Worm (Caenorhabditis elegans): ENCODE results near the gene F52G3.8.

F52G3.8 gene

ce11 chrX:16952859-16953258, at the start of gene F52G3.8:
Gene F52G3.8 (minus strand): TSS chrX:16952959.
- TF ChIP-seq unc-62 (GFP tag; optimal IDR thresholded peaks at IDR 0.05) (no peak), daf-12 (tag; optimal IDR thresholded peaks at IDR 0.05) (no peak), aly-2 (tag; optimal IDR thresholded peaks at IDR 0.05) (no peak), nhr-67 (tag; optimal IDR thresholded peaks at IDR 0.05) (no peak), egl-27 (tag; optimal IDR thresholded peaks at IDR 0.05) (no peak), nhr-11 (tag; optimal IDR thresholded peaks at IDR 0.05) (no peak), mml-1 (tag; optimal IDR thresholded peaks at IDR 0.05) (no peak), lin-39 (tag; optimal IDR thresholded peaks at IDR 0.05) (no peak), fkh-10 (GFP tag; optimal IDR thresholded peaks at IDR 0.05) (no peak), nhr-76 (tag; optimal IDR thresholded peaks at IDR 0.05) (no peak), nhr-28 (tag; optimal IDR thresholded peaks at IDR 0.05) (no peak), nhr-77 (tag; optimal IDR thresholded peaks at IDR 0.05) (no peak), eor-1 (tag; optimal IDR thresholded peaks at IDR 0.05) (no peak), elt-2 (tag; optimal IDR thresholded peaks at IDR 0.05) (no peak), ceh-9 (tag; optimal IDR thresholded peaks at IDR 0.05) (no peak)

ce11 chrX:17002149-17002548, 49.4 kb upstream of the F52G3.8 start:
- TF ChIP-seq mml-1 (tag; optimal IDR thresholded peaks at IDR 0.05): no peak
- TF ChIP-seq tbx-2 (tag; optimal IDR thresholded peaks at IDR 0.05): no peak
- peak; percentile 1 for TF ChIP-seq lin-39 (tag; optimal IDR thresholded peaks at IDR 0.05)
- peak; percentile 51 for TF ChIP-seq nfya-1 (tag; optimal IDR thresholded peaks at IDR 0.05; ENCODE audit: insufficient read depth)
- peak; percentile 36 for TF ChIP-seq egl-5 (tag; optimal IDR thresholded peaks at IDR 0.05)

- TF ChIP-seq egl-5 (tag; optimal IDR thresholded peaks at IDR 0.05) (no peak), hmg-11 (tag; optimal IDR thresholded peaks at IDR 0.05) (peak; percentile 10), lin-39 (tag; optimal IDR thresholded peaks at IDR 0.05) (peak; percentile 76), pqm-1 (tag; optimal IDR thresholded peaks at IDR 0.05) (no peak)
These were observed 46.9 kb upstream of the F52G3.8 start for ce11 chrX:16999649-17000048.

ce11 chrX:16998981-16999380, 46.2 kb upstream of the F52G3.8 start:
- no peak for TF ChIP-seq nhr-67 (tag; optimal IDR thresholded peaks at IDR 0.05)
- TF ChIP-seq sea-2 (GFP tag; optimal IDR thresholded peaks at IDR 0.05): no peak
- no peak for TF ChIP-seq snpc-4 (tag; optimal IDR thresholded peaks at IDR 0.05)
- no peak for TF ChIP-seq elt-3 (tag; optimal IDR thresholded peaks at IDR 0.05)
- no peak for TF ChIP-seq jun-1 (tag; optimal IDR thresholded peaks at IDR 0.05)
- TF ChIP-seq zag-1 (tag; optimal IDR thresholded peaks at IDR 0.05): no peak
- TF ChIP-seq fos-1 (tag; optimal IDR thresholded peaks at IDR 0.05): no peak
- TF ChIP-seq nhr-237 (tag; optimal IDR thresholded peaks at IDR 0.05): no peak
- no peak for TF ChIP-seq egl-5 (tag; optimal IDR thresholded peaks at IDR 0.05)
- no peak for TF ChIP-seq ztf-4 (tag; optimal IDR thresholded peaks at IDR 0.05)
- TF ChIP-seq lin-39 (tag; optimal IDR thresholded peaks at IDR 0.05): peak; percentile 12
- no peak for TF ChIP-seq elt-2 (tag; optimal IDR thresholded peaks at IDR 0.05)
- TF ChIP-seq mml-1 (tag; optimal IDR thresholded peaks at IDR 0.05): no peak
- no peak for TF ChIP-seq pqm-1 (tag; optimal IDR thresholded peaks at IDR 0.05)
- TF ChIP-seq nfya-1 (tag; optimal IDR thresholded peaks at IDR 0.05; ENCODE audit: insufficient read depth): peak; percentile 74
- no peak for TF ChIP-seq unc-62 (GFP tag; optimal IDR thresholded peaks at IDR 0.05)
- no peak for TF ChIP-seq unc-39 (tag; optimal IDR thresholded peaks at IDR 0.05)

- TF ChIP-seq unc-39 (tag; optimal IDR thresholded peaks at IDR 0.05): no peak
- TF ChIP-seq nhr-25 (tag; optimal IDR thresholded peaks at IDR 0.05): peak; percentile 67
These were observed 45.2 kb upstream of the F52G3.8 start for ce11 chrX:16998003-16998402.

- TF ChIP-seq elt-2 (tag; optimal IDR thresholded peaks at IDR 0.05) (peak; percentile 70), fkh-2 (tag; optimal IDR thresholded peaks at IDR 0.05) (no peak), R02D3.7 (tag; optimal IDR thresholded peaks at IDR 0.05) (no peak), ztf-11 (tag; optimal IDR thresholded peaks at IDR 0.05) (no peak), pqm-1 (tag; optimal IDR thresholded peaks at IDR 0.05) (peak; percentile 63), ceh-9 (tag; optimal IDR thresholded peaks at IDR 0.05) (no peak), nhr-28 (tag; optimal IDR thresholded peaks at IDR 0.05) (no peak), pha-4 (tag; optimal IDR thresholded peaks at IDR 0.05) (peak; percentile 74), nhr-67 (tag; optimal IDR thresholded peaks at IDR 0.05) (no peak)
These were observed 43.1 kb upstream of the F52G3.8 start for ce11 chrX:16995886-16996283.

All from whole organism, L3 larva.